Fruit fly (Drosophila melanogaster) whole organism, adult: ENCODE results near the gene CG33306.

Experiments used
- CG11617 ChIP-seq: fragments of 200-800 bp; sonication (Bioruptor generic); optimal IDR thresholded peaks from 2 replicates; lab custom pipeline; 2017; ENCODE audit warnings: mild to moderate bottlenecking, missing biosample characterization, missing genetic modification reagents, missing genetic modification characterization
- CG12768 ChIP-seq: fragments of 200-800 bp; sonication (Bioruptor generic); optimal IDR thresholded peaks from 2 replicates; lab custom pipeline; 2017; ENCODE audit warnings: missing biosample characterization, missing genetic modification characterization, mild to moderate bottlenecking, moderate library complexity, missing genetic modification reagents
- CG14711 ChIP-seq: fragments of 200-800 bp; sonication (Bioruptor generic); optimal IDR thresholded peaks from 2 replicates; lab custom pipeline; 2018; ENCODE audit warnings: missing biosample characterization, mild to moderate bottlenecking, missing genetic modification characterization, moderate library complexity
- CG1620 ChIP-seq: fragments of 200-800 bp; sonication (Bioruptor generic); optimal IDR thresholded peaks from 2 replicates; lab custom pipeline; 2016; ENCODE audit warnings: missing biosample characterization, missing genetic modification characterization
- CG33017 ChIP-seq: fragments of 200-800 bp; sonication (Bioruptor generic); optimal IDR thresholded peaks from 2 replicates; lab custom pipeline; 2018; ENCODE audit warnings: missing biosample characterization, mild to moderate bottlenecking, missing genetic modification characterization, moderate library complexity
- CG5204 ChIP-seq: fragments of 200-800 bp; sonication (Bioruptor generic); optimal IDR thresholded peaks from 2 replicates; lab custom pipeline; 2016; ENCODE audit warnings: missing biosample characterization, missing genetic modification characterization
- CG7045 ChIP-seq: fragments of 200-800 bp; sonication (Bioruptor generic); optimal IDR thresholded peaks from 2 replicates; lab custom pipeline; 2017; ENCODE audit warnings: missing biosample characterization, mild to moderate bottlenecking, missing genetic modification characterization
- CG7101 ChIP-seq: fragments of 200-800 bp; sonication (Bioruptor generic); optimal IDR thresholded peaks from 2 replicates; lab custom pipeline; 2018; ENCODE audit warnings: missing biosample characterization, mild to moderate bottlenecking, missing genetic modification characterization, moderate library complexity
- Clk ChIP-seq: fragments of 200-800 bp; sonication (Bioruptor generic); optimal IDR thresholded peaks from 2 replicates; lab custom pipeline; 2017; ENCODE audit warnings: missing biosample characterization, missing genetic modification characterization
- Crg-1 ChIP-seq: fragments of 200-800 bp; sonication (Bioruptor generic); optimal IDR thresholded peaks from 2 replicates; lab custom pipeline; 2016; ENCODE audit warnings: missing biosample characterization, missing genetic modification characterization
- Hr96 ChIP-seq: fragments of 200-800 bp; sonication (Bioruptor generic); optimal IDR thresholded peaks from 2 replicates; lab custom pipeline; 2016; ENCODE audit warnings: missing biosample characterization, missing genetic modification characterization
- Mnt ChIP-seq: fragments of 200-800 bp; sonication (Bioruptor generic); optimal IDR thresholded peaks from 2 replicates; lab custom pipeline; 2016; ENCODE audit warnings: missing biosample characterization, mild to moderate bottlenecking, missing genetic modification characterization
- bab1 ChIP-seq: fragments of 200-800 bp; sonication (Bioruptor generic); optimal IDR thresholded peaks from 3 replicates; lab custom pipeline; 2019; ENCODE audit warnings: missing biosample characterization, mild to moderate bottlenecking, missing genetic modification characterization, moderate library complexity
- cic ChIP-seq: fragments of 200-800 bp; sonication (Bioruptor generic); optimal IDR thresholded peaks from 2 replicates; lab custom pipeline; 2017; ENCODE audit warnings: missing biosample characterization, mild to moderate bottlenecking, missing genetic modification characterization, moderate library complexity
- cnc ChIP-seq, 2 experiments: fragments of >200 bp; optimal IDR thresholded peaks; 2 replicates each; lab custom pipeline; 2017
- kay ChIP-seq: fragments of 200-800 bp; sonication (Bioruptor generic); peaks from one replicate; lab custom pipeline; 2016; ENCODE audit warnings: missing biosample characterization, missing genetic modification characterization, borderline replicate concordance
- ovo ChIP-seq: fragments of 200-800 bp; sonication (Bioruptor generic); optimal IDR thresholded peaks from 2 replicates; lab custom pipeline; 2016; ENCODE audit warnings: missing biosample characterization, missing genetic modification characterization
- pad ChIP-seq: fragments of 200-800 bp; sonication (Bioruptor generic); optimal IDR thresholded peaks from 3 replicates; lab custom pipeline; 2017; ENCODE audit warnings: missing biosample characterization, missing genetic modification characterization, mild to moderate bottlenecking, moderate library complexity, missing genetic modification reagents
- tj ChIP-seq: fragments of 200-800 bp; sonication (Bioruptor generic); optimal IDR thresholded peaks from 3 replicates; lab custom pipeline; 2017; ENCODE audit warnings: missing biosample characterization, mild to moderate bottlenecking, missing genetic modification characterization, moderate library complexity
- toe ChIP-seq: fragments of 200-800 bp; sonication (Bioruptor generic); optimal IDR thresholded peaks from 2 replicates; lab custom pipeline; 2016; ENCODE audit warnings: missing biosample characterization, missing genetic modification characterization

Gene CG33306

DNA sequence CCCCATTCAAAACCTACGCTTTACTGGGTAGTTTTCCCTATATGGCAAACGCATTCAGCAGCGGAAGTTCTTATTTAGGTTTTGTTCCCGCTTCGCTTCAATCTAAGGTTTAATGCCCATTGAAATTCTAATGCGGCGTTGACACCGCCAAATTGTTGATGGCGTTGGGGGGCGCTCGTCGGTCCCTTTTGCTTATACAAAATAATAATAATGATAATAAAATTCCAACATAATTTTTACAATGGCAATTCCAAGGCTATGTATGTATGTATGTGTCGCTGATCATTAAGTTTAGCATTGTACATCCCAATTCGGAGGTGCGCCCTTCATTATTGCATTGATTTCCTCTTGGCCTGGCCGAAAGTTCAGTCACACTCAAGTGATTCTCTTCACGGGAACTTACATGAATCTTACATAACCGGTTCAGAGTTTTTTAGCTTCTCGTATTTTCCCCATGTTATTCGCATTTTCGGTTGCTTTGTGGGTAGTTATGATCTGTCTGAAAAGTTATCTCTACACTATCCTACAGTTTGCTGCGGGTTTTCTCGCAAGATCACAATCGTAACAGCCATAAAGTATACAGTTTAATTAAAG lies 40.6 kb upstream of the CG33306 start:
- TF ChIP-seq Crg-1 (GFP tag; lab: Kevin White, UChicago) (no peak), toe (GFP tag; lab: Kevin White, UChicago) (no peak), CG7045 (GFP tag; lab: Kevin White, UChicago) (no peak), kay (no peak), Mnt (GFP tag; lab: Kevin White, UChicago) (no peak), pad (GFP tag; lab: Kevin White, UChicago) (no peak), bab1 (no peak), tj (no peak), CG12768 (GFP tag; lab: Kevin White, UChicago) (no peak), CG7101 (tag; lab: Kevin White, UChicago) (no peak), CG11617 (GFP tag; lab: Kevin White, UChicago) (no peak), cnc (optimal IDR thresholded peaks at IDR 0.05; lab: Kevin White, UChicago) (no peak), CG33017 (tag; lab: Kevin White, UChicago) (no peak), CG14711 (tag; lab: Kevin White, UChicago) (no peak), CG5204 (no peak), ovo (no peak), Clk (no peak), cic (no peak), Hr96 (GFP tag; lab: Kevin White, UChicago) (no peak)

DNA sequence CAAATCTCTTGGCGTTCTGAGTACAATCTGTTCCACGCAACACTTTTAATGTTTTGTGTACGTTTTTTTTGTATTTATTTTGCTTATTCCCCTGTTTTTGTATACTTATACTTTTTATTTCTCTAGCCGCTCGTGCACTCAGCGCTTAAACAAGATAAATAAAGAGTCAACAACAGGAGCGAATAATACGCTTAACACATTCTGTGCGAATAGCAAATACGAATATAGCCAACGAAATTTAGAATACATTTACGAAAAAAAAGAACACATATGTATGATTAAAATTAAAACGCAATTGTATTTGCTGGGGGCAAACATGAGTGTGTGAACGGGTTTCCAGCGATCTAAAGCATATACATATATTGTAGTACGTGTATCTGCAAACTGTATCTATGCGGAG lies 38.4 kb upstream of the CG33306 start:
- TF ChIP-seq CG7045 (GFP tag; lab: Kevin White, UChicago) (peak; percentile 30), Mnt (GFP tag; lab: Kevin White, UChicago) (no peak)

DNA sequence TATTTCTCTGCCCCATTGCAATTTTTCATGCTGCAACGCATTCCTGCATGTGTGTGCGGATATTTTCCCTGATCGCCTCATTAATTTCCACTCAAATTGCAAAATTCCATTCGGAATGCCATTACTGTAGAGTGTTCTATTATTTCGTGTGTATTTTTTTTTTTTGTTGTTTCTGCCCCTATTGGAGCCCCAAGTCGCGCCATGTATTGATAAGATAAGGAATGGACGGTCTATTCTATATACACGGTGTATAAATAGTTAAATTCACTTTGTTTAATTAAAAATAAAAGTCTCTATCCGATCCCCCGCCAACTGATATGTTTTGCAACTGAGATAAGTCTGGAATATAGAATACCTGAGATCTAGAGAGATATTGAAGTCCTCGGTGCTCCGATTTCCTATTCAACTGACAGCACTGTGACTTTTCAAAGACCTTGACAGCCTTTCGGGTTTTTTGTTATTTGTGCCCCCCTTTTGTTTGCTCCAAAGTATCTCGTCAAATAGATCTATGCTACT lies 37.9 kb upstream of the CG33306 start:
- TF ChIP-seq cic = peak; percentile 30
- no peak for TF ChIP-seq pad (GFP tag; lab: Kevin White, UChicago)

DNA sequence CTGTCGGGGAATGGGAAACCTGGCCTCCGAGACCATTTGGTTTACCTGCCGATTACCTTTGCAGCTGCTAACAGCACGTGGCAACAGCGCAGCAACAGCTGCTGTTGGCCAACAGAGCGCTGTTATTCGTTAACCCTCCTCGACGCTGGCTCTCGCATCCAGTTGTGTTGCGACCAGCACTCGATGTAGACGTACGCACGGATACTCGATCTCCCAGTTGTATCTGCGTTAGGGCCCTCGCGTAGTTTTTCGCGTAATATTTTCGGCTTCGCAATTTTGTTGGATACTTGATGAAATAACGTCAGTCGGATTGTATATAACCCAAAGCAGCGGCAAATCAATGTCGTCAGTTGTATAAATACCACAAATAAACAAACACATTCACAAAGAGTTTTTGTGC lies 35.3 kb upstream of the CG33306 start:
- TF ChIP-seq cic = peak; percentile 20
- TF ChIP-seq CG7045 (GFP tag; lab: Kevin White, UChicago) = no peak
- no peak for TF ChIP-seq CG5204
- no peak for TF ChIP-seq Crg-1 (GFP tag; lab: Kevin White, UChicago)
- peak; percentile 36 for TF ChIP-seq bab1
- TF ChIP-seq tj = no peak
- no peak for TF ChIP-seq pad (GFP tag; lab: Kevin White, UChicago)
- no peak for TF ChIP-seq CG11617 (GFP tag; lab: Kevin White, UChicago)
- TF ChIP-seq CG12768 (GFP tag; lab: Kevin White, UChicago) = no peak
- TF ChIP-seq Mnt (GFP tag; lab: Kevin White, UChicago) = peak; percentile 20
- TF ChIP-seq cnc (optimal IDR thresholded peaks at IDR 0.05; lab: Kevin White, UChicago) = no peak
- peak; percentile 17 for TF ChIP-seq CG7101 (tag; lab: Kevin White, UChicago)
- TF ChIP-seq Clk = no peak
- TF ChIP-seq Hr96 (GFP tag; lab: Kevin White, UChicago) = no peak
- TF ChIP-seq CG1620 (GFP tag; lab: Kevin White, UChicago) = no peak
- TF ChIP-seq toe (GFP tag; lab: Kevin White, UChicago) = no peak
- no peak for TF ChIP-seq CG33017 (tag; lab: Kevin White, UChicago)
- peak; percentile 15 for TF ChIP-seq CG14711 (tag; lab: Kevin White, UChicago)
- no peak for TF ChIP-seq ovo
- peak; percentile 85 for TF ChIP-seq kay

DNA sequence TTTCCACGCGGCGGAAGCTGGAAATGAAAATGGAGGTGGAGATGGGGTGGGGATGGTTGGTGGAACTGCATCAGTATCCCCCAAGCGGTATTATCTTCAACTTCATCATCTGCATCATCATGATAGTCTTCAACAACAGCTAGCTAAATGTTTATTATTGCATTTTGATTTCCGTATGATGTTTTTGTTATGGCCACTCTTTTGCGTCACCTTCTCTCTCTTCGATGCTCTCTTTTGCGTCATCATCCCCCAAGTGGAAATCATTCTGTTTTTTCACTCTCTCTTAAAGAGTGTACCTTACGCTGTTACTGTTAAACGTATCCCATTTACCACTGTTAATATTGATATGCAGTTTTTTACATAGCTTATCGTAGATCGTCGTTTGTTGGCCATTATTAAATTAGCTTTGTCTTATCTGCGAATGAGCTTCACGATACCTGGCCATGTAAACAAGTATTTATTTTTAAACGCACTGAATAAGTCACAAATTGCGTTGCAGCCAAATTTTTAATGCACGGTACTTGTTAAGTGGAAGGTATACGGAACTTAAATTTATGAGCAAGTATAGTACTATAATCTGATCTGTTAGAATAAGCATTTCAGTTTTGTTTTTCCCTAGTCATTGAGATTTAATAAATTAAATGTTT lies 34.5 kb upstream of the CG33306 start:
- TF ChIP-seq CG5204 (no peak), CG12768 (GFP tag; lab: Kevin White, UChicago) (peak; percentile 16), CG33017 (tag; lab: Kevin White, UChicago) (peak; percentile 2), cic (peak; percentile 17), Crg-1 (GFP tag; lab: Kevin White, UChicago) (no peak), kay (peak; percentile 89)

DNA sequence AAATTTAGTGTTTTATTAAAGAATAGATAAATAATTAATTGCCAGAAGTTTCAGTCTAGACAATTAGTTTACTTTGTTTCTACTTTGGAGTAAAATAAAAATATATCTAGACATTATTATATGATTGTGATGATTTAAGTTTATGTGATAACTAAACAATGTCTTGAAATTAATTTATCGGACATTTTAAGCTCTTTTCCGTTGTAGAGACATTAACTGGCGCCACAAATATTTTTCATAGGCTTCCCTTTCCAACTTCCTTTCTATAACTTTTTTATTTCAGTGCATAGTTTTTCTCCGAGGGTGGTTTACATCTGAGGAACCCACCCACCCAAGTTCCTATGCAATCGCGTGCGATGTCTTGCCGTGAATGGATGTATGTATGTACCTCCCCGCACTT lies 33.2 kb upstream of the CG33306 start:
- no peak for TF ChIP-seq CG12768 (GFP tag; lab: Kevin White, UChicago)
- no peak for TF ChIP-seq tj
- no peak for TF ChIP-seq toe (GFP tag; lab: Kevin White, UChicago)
- TF ChIP-seq Hr96 (GFP tag; lab: Kevin White, UChicago) = no peak
- TF ChIP-seq CG14711 (tag; lab: Kevin White, UChicago) = no peak
- TF ChIP-seq Clk = no peak
- no peak for TF ChIP-seq cnc (optimal IDR thresholded peaks at IDR 0.05; lab: Kevin White, UChicago)
- no peak for TF ChIP-seq Crg-1 (GFP tag; lab: Kevin White, UChicago)
- no peak for TF ChIP-seq CG33017 (tag; lab: Kevin White, UChicago)
- no peak for TF ChIP-seq CG11617 (GFP tag; lab: Kevin White, UChicago)
- TF ChIP-seq CG7045 (GFP tag; lab: Kevin White, UChicago) = no peak
- TF ChIP-seq Mnt (GFP tag; lab: Kevin White, UChicago) = no peak
- TF ChIP-seq kay = no peak
- TF ChIP-seq pad (GFP tag; lab: Kevin White, UChicago) = no peak
- TF ChIP-seq CG1620 (GFP tag; lab: Kevin White, UChicago) = no peak
- TF ChIP-seq cic = no peak
- TF ChIP-seq CG7101 (tag; lab: Kevin White, UChicago) = no peak
- TF ChIP-seq ovo = no peak
- TF ChIP-seq bab1 = no peak
